Worm (Caenorhabditis elegans): ENCODE measurements around the gene D1014.4.

The D1014.4 gene

ce11 chrV:8161699-8162098 is 28.7 kb downstream of the D1014.4 start, which contains the start of gene F20D6.5:
F20D6.5 (plus strand) TSS chrV:8161957.
- TF ChIP-seq vab-15 (tag; optimal IDR thresholded peaks at IDR 0.05): no peak
- TF ChIP-seq mep-1 (tag; optimal IDR thresholded peaks at IDR 0.05): no peak
- no peak for TF ChIP-seq elt-3 (tag; optimal IDR thresholded peaks at IDR 0.05)
- TF ChIP-seq elt-2 (tag; optimal IDR thresholded peaks at IDR 0.05): peak; percentile 54

- TF ChIP-seq ceh-88 (GFP tag; IDR thresholded peaks at IDR 0.05): no peak
- TF ChIP-seq xbp-1 (tag; optimal IDR thresholded peaks at IDR 0.05): no peak
- no peak for TF ChIP-seq efl-1 (optimal IDR thresholded peaks at IDR 0.05)
- TF ChIP-seq efl-1 (GFP tag; optimal IDR thresholded peaks at IDR 0.05 in 1 of 2): peak in 1 of 2 experiments; percentile 62
- TF ChIP-seq ets-5 (GFP tag; IDR thresholded peaks at IDR 0.05): no peak
- no peak for TF ChIP-seq nhr-12 (tag; optimal IDR thresholded peaks at IDR 0.05)
- TF ChIP-seq fkh-4 (tag; optimal IDR thresholded peaks at IDR 0.05; ENCODE audit: borderline replicate concordance): no peak
- TF ChIP-seq nhr-85 (tag): peak; percentile 20
Measured at ce11 chrV:8163199-8163598, 30.2 kb downstream of the D1014.4 start.

- TF ChIP-seq dsc-1 (tag; optimal IDR thresholded peaks at IDR 0.05) (peak; percentile 80), nhr-71 (tag; optimal IDR thresholded peaks at IDR 0.05) (no peak)
Measured at ce11 chrV:8168219-8168962, 35.4 kb downstream of the D1014.4 start, which contains the start of gene F20D6.8. F20D6.8 (minus strand) TSS chrV:8168269.

ce11 chrV:8169150-8169549 is 36.1 kb downstream of the D1014.4 start:
- no peak for TF ChIP-seq nhr-28 (tag; optimal IDR thresholded peaks at IDR 0.05)
- no peak for TF ChIP-seq skn-1 (tag; optimal IDR thresholded peaks at IDR 0.05)
- no peak for TF ChIP-seq mep-1 (tag; optimal IDR thresholded peaks at IDR 0.05)
- no peak for TF ChIP-seq elt-3 (tag; optimal IDR thresholded peaks at IDR 0.05)
- no peak for TF ChIP-seq ets-5 (GFP tag; IDR thresholded peaks at IDR 0.05)
- peak; percentile 27 for TF ChIP-seq dsc-1 (tag; optimal IDR thresholded peaks at IDR 0.05)
- TF ChIP-seq unc-86 (tag; optimal IDR thresholded peaks at IDR 0.05): peak; percentile 63
- no peak for TF ChIP-seq ceh-88 (GFP tag; IDR thresholded peaks at IDR 0.05)
- TF ChIP-seq nhr-90 (tag; optimal IDR thresholded peaks at IDR 0.05; ENCODE audit: poor library complexity): no peak
- no peak for TF ChIP-seq lin-14 (GFP tag; optimal IDR thresholded peaks at IDR 0.05)
- TF ChIP-seq snu-23 (GFP tag; optimal IDR thresholded peaks at IDR 0.05): no peak
- TF ChIP-seq lsy-2 (tag; optimal IDR thresholded peaks at IDR 0.05): no peak
- TF ChIP-seq zag-1 (tag; optimal IDR thresholded peaks at IDR 0.05): no peak
- TF ChIP-seq snpc-4 (tag; optimal IDR thresholded peaks at IDR 0.05): no peak
- TF ChIP-seq grh-1 (GFP tag; IDR thresholded peaks at IDR 0.05): no peak
- TF ChIP-seq egl-13 (tag; optimal IDR thresholded peaks at IDR 0.05): peak; percentile 9
- TF ChIP-seq vab-15 (tag; optimal IDR thresholded peaks at IDR 0.05): no peak
- TF ChIP-seq mef-2 (tag; optimal IDR thresholded peaks at IDR 0.05): no peak
- TF ChIP-seq irx-1 (tag; optimal IDR thresholded peaks at IDR 0.05): no peak
- no peak for TF ChIP-seq isw-1 (GFP tag; IDR thresholded peaks at IDR 0.05)
- no peak for TF ChIP-seq ztf-11 (tag; optimal IDR thresholded peaks at IDR 0.05)
- TF ChIP-seq fkh-4 (tag; optimal IDR thresholded peaks at IDR 0.05; ENCODE audit: borderline replicate concordance): peak; percentile 19
- peak; percentile 30 for TF ChIP-seq nhr-71 (tag; optimal IDR thresholded peaks at IDR 0.05)
- no peak for TF ChIP-seq rnt-1 (tag; optimal IDR thresholded peaks at IDR 0.05)
- TF ChIP-seq lin-39 (tag; optimal IDR thresholded peaks at IDR 0.05): no peak
- TF ChIP-seq zip-4 (GFP tag; optimal IDR thresholded peaks at IDR 0.05): no peak
- no peak for TF ChIP-seq hlh-17 (GFP tag; optimal IDR thresholded peaks at IDR 0.05; ENCODE audit: borderline replicate concordance)
- no peak for TF ChIP-seq ceh-8 (GFP tag; optimal IDR thresholded peaks at IDR 0.05)

ce11 chrV:8170300-8170699 is 37.3 kb downstream of the D1014.4 start:
- TF ChIP-seq pag-3 (tag; optimal IDR thresholded peaks at IDR 0.05; ENCODE audit: borderline replicate concordance, insufficient read depth) (no peak), nhr-28 (tag; optimal IDR thresholded peaks at IDR 0.05) (no peak), nhr-71 (tag; optimal IDR thresholded peaks at IDR 0.05) (peak; percentile 41), isw-1 (GFP tag; IDR thresholded peaks at IDR 0.05) (no peak), aha-1 (tag; optimal IDR thresholded peaks at IDR 0.05) (no peak), ceh-8 (GFP tag; optimal IDR thresholded peaks at IDR 0.05) (peak; percentile 74), fkh-8 (tag; optimal IDR thresholded peaks at IDR 0.05) (peak; percentile 52), lsy-2 (tag; optimal IDR thresholded peaks at IDR 0.05) (no peak), nhr-47 (tag; optimal IDR thresholded peaks at IDR 0.05) (peak; percentile 53), dsc-1 (tag; optimal IDR thresholded peaks at IDR 0.05) (peak; percentile 49), hlh-4 (tag; optimal IDR thresholded peaks at IDR 0.05) (peak; percentile 77), ceh-88 (GFP tag; IDR thresholded peaks at IDR 0.05) (no peak)
